Worm (Caenorhabditis elegans) whole organism, young adult: ENCODE data around the gene C50F4.9.

ENCODE experiments used
- B0019.2 ChIP-seq: fragments of 200-800 bp; sonication (Bioruptor generic); conservative IDR thresholded peaks from 2 replicates; pipeline ENCODE4 v1.3.6; 2022; ENCODE audit warnings: missing genetic modification reagents, missing genetic modification characterization, missing compliant biosample characterization
- C06A6.2 ChIP-seq: fragments of 200-800 bp; sonication (Bioruptor generic); conservative IDR thresholded peaks from 2 replicates; pipeline ENCODE4 v1.3.6; 2022; ENCODE audit warnings: missing genetic modification characterization, missing compliant biosample characterization
- C17E4.6 ChIP-seq: fragments of 200-800 bp; sonication (Bioruptor generic); IDR thresholded peaks from 2 replicates; pipeline ENCODE4 v1.3.6; 2022; ENCODE audit warnings: missing genetic modification reagents, missing genetic modification characterization, missing compliant biosample characterization
- F33H1.4 ChIP-seq: fragments of 200-800 bp; sonication (Bioruptor generic); IDR thresholded peaks from 2 replicates; pipeline ENCODE4 v1.3.6; 2022; ENCODE audit warnings: missing genetic modification reagents, missing genetic modification characterization, missing compliant biosample characterization
- F49E8.2 ChIP-seq: sonication (generic microtip); optimal IDR thresholded peaks from 3 replicates; lab custom pipeline; 2017; ENCODE audit warnings: missing genetic modification characterization, mild to moderate bottlenecking, missing compliant biosample characterization, antibody characterized with exemption, moderate library complexity; ENCODE audit not compliant: insufficient read depth
- F52B5.7 ChIP-seq: sonication (generic microtip); optimal IDR thresholded peaks from 2 replicates; lab custom pipeline; 2016; ENCODE audit warnings: mild to moderate bottlenecking, missing genetic modification characterization, missing compliant biosample characterization
- F57A8.1 ChIP-seq: fragments of 200-800 bp; sonication (Bioruptor generic); optimal IDR thresholded peaks from 2 replicates; lab custom pipeline; 2018; ENCODE audit warnings: mild to moderate bottlenecking, missing genetic modification characterization, moderate library complexity, missing compliant biosample characterization
- F57C9.4 ChIP-seq: sonication (generic microtip); optimal IDR thresholded peaks from 2 replicates; lab custom pipeline; 2017; ENCODE audit warnings: mild to moderate bottlenecking, missing genetic modification characterization, missing compliant biosample characterization
- K11D2.4 ChIP-seq: fragments of 200-800 bp; sonication (Bioruptor generic); IDR thresholded peaks from 2 replicates; pipeline ENCODE4 v1.3.6; 2022; ENCODE audit warnings: missing genetic modification reagents, missing genetic modification characterization, missing compliant biosample characterization
- Y53F4B.3 ChIP-seq: fragments of 200-800 bp; sonication (Bioruptor generic); IDR thresholded peaks from 2 replicates; pipeline ENCODE4 v1.3.6; 2022; ENCODE audit warnings: missing genetic modification reagents, missing genetic modification characterization, missing compliant biosample characterization
- Y53G8AR.9 ChIP-seq: fragments of 200-800 bp; sonication (Bioruptor generic); conservative IDR thresholded peaks from 2 replicates; pipeline ENCODE4 v1.3.6; 2022; ENCODE audit warnings: missing genetic modification reagents, missing genetic modification characterization, missing compliant biosample characterization
- Y56A3A.18 ChIP-seq: fragments of 200-800 bp; sonication (Bioruptor generic); IDR thresholded peaks from 2 replicates; pipeline ENCODE4 v1.3.6; 2022; ENCODE audit warnings: missing genetic modification reagents, missing genetic modification characterization, missing compliant biosample characterization
- Y79H2A.3 ChIP-seq: fragments of 200-800 bp; sonication (Bioruptor generic); conservative IDR thresholded peaks from 2 replicates; pipeline ENCODE4 v1.3.6; 2022; ENCODE audit warnings: missing genetic modification reagents, missing genetic modification characterization, missing compliant biosample characterization
- Y95B8A.8 ChIP-seq: fragments of 200-800 bp; sonication (Bioruptor generic); IDR thresholded peaks from 2 replicates; pipeline ENCODE4 v1.3.6; 2022; ENCODE audit warnings: missing genetic modification reagents, missing genetic modification characterization, missing compliant biosample characterization
- ZK185.1 ChIP-seq: sonication (generic microtip); optimal IDR thresholded peaks from 2 replicates; lab custom pipeline; 2016; ENCODE audit warnings: mild to moderate bottlenecking, missing genetic modification characterization, missing compliant biosample characterization; ENCODE audit not compliant: poor library complexity, severe bottlenecking
- ama-1 ChIP-seq, 3 experiments: fragments of 150-350 bp in 1 of 3; sonication (generic microtip) in 2 of 3; optimal IDR thresholded peaks; 2 replicates each; lab custom pipeline; 2014 to 2018; ENCODE audit warnings: missing biosample characterization in 2 of 3, missing genetic modification characterization in 2 of 3, missing genetic modification reagents in 2 of 3
- atf-7 ChIP-seq: sonication (generic microtip); optimal IDR thresholded peaks from 2 replicates; lab custom pipeline; 2017; ENCODE audit warnings: mild to moderate bottlenecking, missing genetic modification characterization, missing compliant biosample characterization
- athp-1 ChIP-seq: sonication (generic microtip); optimal IDR thresholded peaks from 2 replicates; lab custom pipeline; 2017; ENCODE audit warnings: mild to moderate bottlenecking, missing genetic modification characterization, missing compliant biosample characterization
- attf-3 ChIP-seq: fragments of 200-800 bp; sonication (Bioruptor generic); conservative IDR thresholded peaks from 2 replicates; pipeline ENCODE4 v1.3.6; 2022; ENCODE audit warnings: missing genetic modification reagents, missing genetic modification characterization, missing compliant biosample characterization
- bed-2 ChIP-seq: fragments of 200-800 bp; sonication (Bioruptor generic); IDR thresholded peaks from 2 replicates; pipeline ENCODE4 v1.3.6; 2022; ENCODE audit warnings: missing genetic modification reagents, missing genetic modification characterization, missing compliant biosample characterization
- cebp-1 ChIP-seq, 2 experiments: fragments of 200-800 bp in 1 of 2; sonication (Bioruptor generic) in 1 of 2; sonication (generic microtip) in 1 of 2; IDR thresholded peaks in 1 of 2; optimal IDR thresholded peaks in 1 of 2; 2 replicates each; pipeline versions ENCODE4 v1.3.6 to Lab custom; 2017 to 2022; ENCODE audit warnings: missing compliant biosample characterization in 2 of 2, missing genetic modification characterization in 2 of 2, mild to moderate bottlenecking in 1 of 2, missing genetic modification reagents in 1 of 2, moderate library complexity in 1 of 2
- cebp-2 ChIP-seq: fragments of 200-800 bp; sonication (Bioruptor generic); IDR thresholded peaks from 2 replicates; pipeline ENCODE4 v1.3.6; 2022; ENCODE audit warnings: missing genetic modification characterization, missing compliant biosample characterization
- ceh-27 ChIP-seq: fragments of 200-800 bp; sonication (Bioruptor generic); optimal IDR thresholded peaks from 2 replicates; lab custom pipeline; 2018; ENCODE audit warnings: mild to moderate bottlenecking, missing genetic modification characterization, moderate library complexity, missing compliant biosample characterization
- ceh-79 ChIP-seq: sonication (generic microtip); optimal IDR thresholded peaks from 2 replicates; lab custom pipeline; 2017; ENCODE audit warnings: mild to moderate bottlenecking, missing genetic modification characterization, missing compliant biosample characterization
- ceh-91 ChIP-seq: fragments of 200-800 bp; sonication (Bioruptor generic); IDR thresholded peaks from 2 replicates; pipeline ENCODE4 v1.3.6; 2022; ENCODE audit warnings: missing genetic modification reagents, missing genetic modification characterization, missing compliant biosample characterization
- dox-1 ChIP-seq: fragments of 200-800 bp; sonication (Bioruptor generic); IDR thresholded peaks from 2 replicates; pipeline ENCODE4 v1.3.6; 2022; ENCODE audit warnings: missing genetic modification reagents, missing genetic modification characterization, missing compliant biosample characterization
- dpff-1 ChIP-seq: sonication (generic microtip); optimal IDR thresholded peaks from 2 replicates; lab custom pipeline; 2017; ENCODE audit warnings: mild to moderate bottlenecking, missing genetic modification characterization, missing compliant biosample characterization
- egl-44 ChIP-seq: fragments of 200-800 bp; sonication (Bioruptor generic); IDR thresholded peaks from 2 replicates; pipeline ENCODE4 v1.3.6; 2022; ENCODE audit warnings: missing genetic modification reagents, missing genetic modification characterization, missing compliant biosample characterization
- ekl-4 ChIP-seq: fragments of 200-800 bp; sonication (Bioruptor generic); IDR thresholded peaks from 2 replicates; pipeline ENCODE4 v1.3.6; 2022; ENCODE audit warnings: missing genetic modification reagents, missing genetic modification characterization, missing compliant biosample characterization
- ets-4 ChIP-seq: fragments of 200-800 bp; sonication (Bioruptor generic); optimal IDR thresholded peaks from 2 replicates; lab custom pipeline; 2018; ENCODE audit warnings: mild to moderate bottlenecking, missing genetic modification characterization, missing compliant biosample characterization
- hsf-1 ChIP-seq: fragments of 200-800 bp; sonication (Bioruptor generic); IDR thresholded peaks from 2 replicates; pipeline ENCODE4 v1.3.6; 2022; ENCODE audit warnings: missing genetic modification reagents, missing genetic modification characterization, missing compliant biosample characterization
- lag-1 ChIP-seq: fragments of 200-800 bp; sonication (Bioruptor generic); IDR thresholded peaks from 2 replicates; pipeline ENCODE4 v1.3.6; 2022; ENCODE audit warnings: missing genetic modification reagents, missing genetic modification characterization, missing compliant biosample characterization
- lin-35 ChIP-seq, 3 experiments: fragments of 150-350 bp in 2 of 3; sonication (generic microtip) in 1 of 3; optimal IDR thresholded peaks; 2 replicates each; lab custom pipeline; 2014 to 2018; ENCODE audit warnings: missing biosample characterization in 3 of 3, missing genetic modification characterization in 3 of 3, missing genetic modification reagents in 3 of 3
- lin-40 ChIP-seq: sonication (generic microtip); optimal IDR thresholded peaks from 2 replicates; lab custom pipeline; 2016; ENCODE audit warnings: missing genetic modification characterization, mild to moderate bottlenecking, missing compliant biosample characterization, missing genotype, missing genetic modification reagents
- lsy-27 ChIP-seq: sonication (generic microtip); optimal IDR thresholded peaks from 2 replicates; lab custom pipeline; 2017; ENCODE audit warnings: missing genetic modification characterization, mild to moderate bottlenecking, missing compliant biosample characterization, antibody characterized with exemption, missing genotype, borderline replicate concordance; ENCODE audit not compliant: insufficient read depth
- madf-8 ChIP-seq: fragments of 200-800 bp; sonication (Bioruptor generic); conservative IDR thresholded peaks from 2 replicates; pipeline ENCODE4 v1.3.6; 2022; ENCODE audit warnings: missing genetic modification reagents, missing genetic modification characterization, missing compliant biosample characterization
- mxl-1 ChIP-seq: sonication (generic microtip); optimal IDR thresholded peaks from 2 replicates; lab custom pipeline; 2016; ENCODE audit warnings: missing genetic modification characterization, missing compliant biosample characterization
- nfya-1 ChIP-seq: sonication (generic microtip); optimal IDR thresholded peaks from 2 replicates; lab custom pipeline; 2017; ENCODE audit warnings: antibody characterized with exemption, missing compliant biosample characterization, missing genetic modification characterization, borderline replicate concordance; ENCODE audit not compliant: insufficient read depth
- nfya-2 ChIP-seq: fragments of 200-800 bp; sonication (Bioruptor generic); IDR thresholded peaks from 2 replicates; pipeline ENCODE4 v1.3.6; 2022; ENCODE audit warnings: missing genetic modification reagents, missing genetic modification characterization, missing compliant biosample characterization
- nhr-120 ChIP-seq: fragments of 200-800 bp; sonication (Bioruptor generic); IDR thresholded peaks from 2 replicates; pipeline ENCODE4 v1.3.6; 2022; ENCODE audit warnings: missing genetic modification characterization, missing compliant biosample characterization
- nhr-179 ChIP-seq: sonication (generic microtip); optimal IDR thresholded peaks from 2 replicates; lab custom pipeline; 2016; ENCODE audit warnings: mild to moderate bottlenecking, missing genetic modification characterization, missing compliant biosample characterization
- nhr-27 ChIP-seq: fragments of 200-800 bp; sonication (Bioruptor generic); optimal IDR thresholded peaks from 2 replicates; lab custom pipeline; 2018; ENCODE audit warnings: mild to moderate bottlenecking, missing genetic modification characterization, moderate library complexity, missing compliant biosample characterization
- nhr-80 ChIP-seq: sonication (generic microtip); optimal IDR thresholded peaks from 2 replicates; lab custom pipeline; 2016; ENCODE audit warnings: missing genetic modification characterization, missing compliant biosample characterization
- pha-4 ChIP-seq: fragments of 150-350 bp; sonication (generic microtip); optimal IDR thresholded peaks from 2 replicates; lab custom pipeline; 2014; ENCODE audit warnings: missing biosample characterization, missing genetic modification reagents, missing genetic modification characterization
- ztf-18 ChIP-seq: sonication (generic microtip); optimal IDR thresholded peaks from 2 replicates; lab custom pipeline; 2016; ENCODE audit warnings: missing genotype, mild to moderate bottlenecking, missing genetic modification characterization, missing compliant biosample characterization
- ztf-26 ChIP-seq: sonication (generic microtip); optimal IDR thresholded peaks from 2 replicates; lab custom pipeline; 2017; ENCODE audit warnings: missing genetic modification characterization, missing compliant biosample characterization
- ztf-3 ChIP-seq: fragments of 200-800 bp; sonication (Bioruptor generic); optimal IDR thresholded peaks from 2 replicates; lab custom pipeline; 2018; ENCODE audit warnings: mild to moderate bottlenecking, missing genetic modification characterization, missing compliant biosample characterization

C50F4.9 gene

ce11 chrV:9546860-9547269 lies 22.9 kb upstream of the C50F4.9 start, which contains the start of gene his-37 (continued):
- TF ChIP-seq F57A8.1 (GFP tag; lab: Kevin White, UChicago): no peak
- peak; percentile 78 for TF ChIP-seq ztf-3
- peak; percentile 91 for TF ChIP-seq ztf-18
- TF ChIP-seq mxl-1: no peak
- TF ChIP-seq ekl-4 (GFP tag; lab: Robert Waterston, UW): peak; percentile 93
- no peak for TF ChIP-seq F49E8.2 (tag; lab: Kevin White, UChicago)
- no peak for TF ChIP-seq madf-8 (GFP tag; lab: Robert Waterston, UW)
- TF ChIP-seq Y79H2A.3: no peak
- peak; percentile 64 for TF ChIP-seq F57C9.4
- TF ChIP-seq nhr-120 (GFP tag; lab: Robert Waterston, UW): 0 out of 2 replicates have a peak, but pooled peaks have one; percentile 57
- peak; percentile 59 for TF ChIP-seq athp-1
- peak; percentile 99 for TF ChIP-seq nhr-80 (tag; lab: Kevin White, UChicago)
- TF ChIP-seq cebp-2 (GFP tag; lab: Robert Waterston, UW): peak; percentile 88; the same call in 1 of the 2 replicates
- no peak for TF ChIP-seq dpff-1 (tag; lab: Kevin White, UChicago)
- no peak for TF ChIP-seq Y53F4B.3
- no peak for TF ChIP-seq nhr-27 (tag; lab: Kevin White, UChicago)
- TF ChIP-seq lin-40: peak; percentile 99
- peak; percentile 93 for TF ChIP-seq ZK185.1 (tag; lab: Kevin White, UChicago)
- peak; percentile 70 for TF ChIP-seq ama-1 (optimal IDR thresholded peaks at IDR 0.05; lab: Kevin White, UChicago)
- no peak for TF ChIP-seq ama-1 (GFP tag; optimal IDR thresholded peaks at IDR 0.05; lab: Kevin White, UChicago)
- peak in 2 of 3 experiments; percentile 71 to 95 for TF ChIP-seq lin-35 (GFP tag; optimal IDR thresholded peaks at IDR 0.05; lab: Kevin White, UChicago)
- peak; percentile 96 for TF ChIP-seq C06A6.2
- peak; percentile 96 for TF ChIP-seq pha-4 (tag; lab: Kevin White, UChicago)
- TF ChIP-seq attf-3 (GFP tag; lab: Robert Waterston, UW): peak; percentile 72
- TF ChIP-seq ztf-26 (tag; lab: Kevin White, UChicago): peak; percentile 98
- no peak for TF ChIP-seq lag-1 (GFP tag; lab: Robert Waterston, UW)
- 0 out of 2 replicates have a peak, but pooled peaks have one; percentile 48 for TF ChIP-seq Y95B8A.8 (GFP tag; lab: Robert Waterston, UW)
- TF ChIP-seq F52B5.7 (tag; lab: Kevin White, UChicago): no peak
- TF ChIP-seq C17E4.6: peak; percentile 40; the same call in 1 of the 2 replicates
- no peak for TF ChIP-seq hsf-1 (GFP tag; lab: Robert Waterston, UW)
- no peak for TF ChIP-seq nhr-179 (tag; lab: Kevin White, UChicago)
- TF ChIP-seq ceh-91 (GFP tag; lab: Robert Waterston, UW): no peak
- no peak for TF ChIP-seq nfya-1 (tag; lab: Kevin White, UChicago)
- peak; percentile 97 for TF ChIP-seq atf-7
- TF ChIP-seq Y56A3A.18 (GFP tag; lab: Robert Waterston, UW): peak; percentile 48; the same call in 1 of the 2 replicates
- peak; percentile 98 for TF ChIP-seq K11D2.4 (GFP tag; lab: Robert Waterston, UW)
- no peak for TF ChIP-seq nfya-2 (GFP tag; lab: Robert Waterston, UW)
- no peak for TF ChIP-seq bed-2
- no peak for TF ChIP-seq ceh-79 (tag; lab: Kevin White, UChicago)
- TF ChIP-seq dox-1 (GFP tag; lab: Robert Waterston, UW): peak; percentile 98
- peak; percentile 96 for TF ChIP-seq egl-44 (GFP tag; lab: Robert Waterston, UW)
- TF ChIP-seq lsy-27 (tag; lab: Kevin White, UChicago): no peak
- TF ChIP-seq B0019.2: no peak
- peak; percentile 99 for TF ChIP-seq ceh-27 (GFP tag; lab: Kevin White, UChicago)
- TF ChIP-seq ets-4 (GFP tag; lab: Kevin White, UChicago): peak; percentile 98
- TF ChIP-seq cebp-1 (GFP tag; IDR thresholded peaks at IDR 0.05; lab: Robert Waterston, UW): peak; percentile 78
- TF ChIP-seq cebp-1 (tag; optimal IDR thresholded peaks at IDR 0.05; lab: Kevin White, UChicago): peak; percentile 96
- peak; percentile 55 for TF ChIP-seq F33H1.4 (GFP tag; lab: Robert Waterston, UW)
- TF ChIP-seq Y53G8AR.9: peak; percentile 96
